Fruit fly (Drosophila melanogaster): ENCODE measurements around the gene Nplp4.

The Nplp4 gene

DNA sequence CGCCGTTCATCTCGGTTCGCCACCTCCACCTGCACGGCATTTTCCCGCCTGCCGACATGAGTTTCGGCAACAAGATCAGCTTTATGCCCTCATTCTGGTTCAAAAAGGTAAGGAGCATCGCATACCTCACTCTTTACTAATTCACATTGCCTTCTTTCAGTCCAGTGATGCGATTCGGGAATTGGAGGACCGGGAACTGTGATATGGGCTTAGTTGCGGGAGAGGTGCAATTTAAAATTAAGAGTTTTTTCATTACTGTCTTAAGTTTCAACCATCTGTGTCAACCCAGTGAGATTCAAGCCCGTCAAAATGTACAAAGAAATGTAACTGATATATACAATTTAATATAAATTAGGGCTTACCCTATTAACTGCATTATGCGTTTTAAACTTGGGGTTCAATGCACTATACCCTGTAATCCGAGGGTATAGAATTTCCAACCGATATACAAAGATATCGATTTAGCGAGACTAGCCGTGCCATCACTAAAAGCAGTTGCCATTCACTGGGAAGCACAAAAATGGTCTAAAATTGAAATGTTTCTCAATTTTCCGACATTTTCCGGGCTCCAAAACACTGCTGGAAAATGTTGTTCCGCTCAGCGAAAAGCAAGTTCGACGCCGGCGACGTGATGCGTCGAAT, 26.4 kb upstream of the Nplp4 start, which contains the start of gene CG7289 (continued):
- TF ChIP-seq CG7556 (GFP tag; optimal IDR thresholded peaks at IDR 0.05) (no peak), D19B (GFP tag; optimal IDR thresholded peaks at IDR 0.05) (peak; percentile 99), CG12659 (GFP tag; optimal IDR thresholded peaks at IDR 0.05) (peak; percentile 6), Bgb (GFP tag; IDR thresholded peaks at IDR 0.05; ENCODE audit: partially characterized antibody) (peak; percentile 55), knrl (GFP tag; IDR thresholded peaks at IDR 0.05; ENCODE audit: partially characterized antibody) (peak; percentile 54; the same call in 2 of the 3 replicates), fd102C (GFP tag; optimal IDR thresholded peaks at IDR 0.05) (no peak), CG2120 (GFP tag; optimal IDR thresholded peaks at IDR 0.05) (peak; percentile 46), E2f2 (GFP tag; IDR thresholded peaks at IDR 0.05) (peak; percentile 42; the same call in 1 of the 2 replicates), CG16813 (GFP tag; IDR thresholded peaks at IDR 0.05; ENCODE audit: partially characterized antibody) (peak; percentile 59), BEAF-32 (GFP tag; optimal IDR thresholded peaks at IDR 0.05) (peak; percentile 67), Vsx1 (GFP tag; optimal IDR thresholded peaks at IDR 0.05) (no peak), Dll (GFP tag; IDR thresholded peaks at IDR 0.05; ENCODE audit: partially characterized antibody) (peak; percentile 61), hbn (GFP tag; IDR thresholded peaks at IDR 0.05; ENCODE audit: partially characterized antibody) (peak; percentile 38; the same call in 1 of the 2 replicates), row (GFP tag; IDR thresholded peaks at IDR 0.05) (peak; percentile 70), inv (GFP tag; IDR thresholded peaks at IDR 0.05; ENCODE audit: partially characterized antibody) (peak; percentile 19; the same call in 1 of the 2 replicates), CG42726 (GFP tag; IDR thresholded peaks at IDR 0.05; ENCODE audit: partially characterized antibody) (0 out of 2 replicates have a peak, but pooled peaks have one; percentile 20), Opbp (GFP tag; IDR thresholded peaks at IDR 0.05; ENCODE audit: partially characterized antibody) (peak; percentile 71; the same call in 2 of the 3 replicates), yki (optimal IDR thresholded peaks at IDR 0.05) (no peak), CG30403 (GFP tag; optimal IDR thresholded peaks at IDR 0.05) (peak; percentile 6), phol (tag; optimal IDR thresholded peaks at IDR 0.05) (peak; percentile 15), so (GFP tag; IDR thresholded peaks at IDR 0.05) (peak; percentile 8; the same call in 1 of the 3 replicates), YL-1 (GFP tag; optimal IDR thresholded peaks at IDR 0.05) (peak; percentile 49), gro (GFP tag; optimal IDR thresholded peaks at IDR 0.05) (peak; percentile 10), mam (GFP tag; optimal IDR thresholded peaks at IDR 0.05) (peak; percentile 12), trem (tag; optimal IDR thresholded peaks at IDR 0.05) (peak; percentile 4), pzg (GFP tag; optimal IDR thresholded peaks at IDR 0.05) (peak; percentile 55), MESR4 (GFP tag; optimal IDR thresholded peaks at IDR 0.05) (peak; percentile 53), CG9932 (GFP tag; IDR thresholded peaks at IDR 0.05) (peak; percentile 48; the same call in 1 of the 2 replicates), sens (GFP tag) (peak; percentile 80), bbx (GFP tag; IDR thresholded peaks at IDR 0.05; ENCODE audit: partially characterized antibody) (peak; percentile 49), CG7786 (GFP tag; optimal IDR thresholded peaks at IDR 0.05) (peak; percentile 20), CG11560 (tag; IDR thresholded peaks at IDR 0.05) (peak; percentile 41; the same call in 1 of the 3 replicates), sug (tag; optimal IDR thresholded peaks at IDR 0.05) (peak; percentile 17), gcm (GFP tag; optimal IDR thresholded peaks at IDR 0.05) (no peak), slp2 (GFP tag; optimal IDR thresholded peaks at IDR 0.05) (no peak), vnd (GFP tag; IDR thresholded peaks at IDR 0.05; ENCODE audit: partially characterized antibody) (peak; percentile 11; the same call in 1 of the 3 replicates), hb (GFP tag; IDR thresholded peaks at IDR 0.05; ENCODE audit: partially characterized antibody) (peak; percentile 54; the same call in 1 of the 3 replicates), lilli (GFP tag; optimal IDR thresholded peaks at IDR 0.05) (peak; percentile 38), stwl (tag; optimal IDR thresholded peaks at IDR 0.05) (peak; percentile 75), mld (GFP tag; IDR thresholded peaks at IDR 0.05; ENCODE audit: partially characterized antibody) (0 out of 3 replicates have a peak, but pooled peaks have one; percentile 38), sna (GFP tag; IDR thresholded peaks at IDR 0.05; ENCODE audit: partially characterized antibody) (0 out of 2 replicates have a peak, but pooled peaks have one; percentile 27), CG7963 (GFP tag; IDR thresholded peaks at IDR 0.05; ENCODE audit: partially characterized antibody) (peak; percentile 52; the same call in 1 of the 3 replicates), Sry-δ (GFP tag; optimal IDR thresholded peaks at IDR 0.05) (peak; percentile 85), CG4617 (GFP tag; optimal IDR thresholded peaks at IDR 0.05; ENCODE audit: borderline replicate concordance) (peak; percentile 94), NC2α (GFP tag; optimal IDR thresholded peaks at IDR 0.05) (no peak), CG6765 (GFP tag; optimal IDR thresholded peaks at IDR 0.05) (no peak), CG13287 (GFP tag; IDR thresholded peaks at IDR 0.05; ENCODE audit: partially characterized antibody) (peak; percentile 78)

Data from whole organism, embryonic.